Fruit fly (Drosophila melanogaster) whole organism, prepupa: ENCODE results near the gene CG13312.
A peak's percentile ranks its signal among the peaks of the same experiment; 100 is the strongest.

ENCODE experiments used
- Blimp-1 ChIP-seq: fragments of 200-800 bp; sonication (Bioruptor generic); optimal IDR thresholded peaks from 3 replicates; lab custom pipeline; 2017; ENCODE audit warnings: missing biosample characterization, missing genetic modification characterization, mild to moderate bottlenecking, moderate library complexity, missing genetic modification reagents
- CG10631 ChIP-seq: fragments of 200-800 bp; sonication (Bioruptor generic); optimal IDR thresholded peaks from 2 replicates; lab custom pipeline; 2016; ENCODE audit warnings: missing biosample characterization, missing genetic modification characterization
- CG10669 ChIP-seq: fragments of 200-800 bp; sonication (Bioruptor generic); optimal IDR thresholded peaks from 3 replicates; lab custom pipeline; 2018; ENCODE audit warnings: missing biosample characterization, mild to moderate bottlenecking, missing genetic modification characterization, moderate library complexity
- CG11762 ChIP-seq: fragments of 200-800 bp; sonication (Bioruptor generic); optimal IDR thresholded peaks from 3 replicates; lab custom pipeline; 2016; ENCODE audit warnings: missing biosample characterization, missing genetic modification characterization; ENCODE audit not compliant: insufficient read depth
- CG11902 ChIP-seq: fragments of 200-800 bp; sonication (Bioruptor generic); optimal IDR thresholded peaks from 3 replicates; lab custom pipeline; 2016; ENCODE audit warnings: missing biosample characterization, missing genetic modification characterization
- CG15336 ChIP-seq: fragments of 200-800 bp; sonication (Bioruptor generic); IDR thresholded peaks from 2 replicates; pipeline ENCODE4 v1.3.6; 2022; ENCODE audit warnings: missing biosample characterization, missing genetic modification characterization
- CG1621 ChIP-seq: fragments of 200-800 bp; sonication (Bioruptor generic); optimal IDR thresholded peaks from 3 replicates; lab custom pipeline; 2018; ENCODE audit warnings: missing biosample characterization, mild to moderate bottlenecking, missing genetic modification characterization
- CG16779 ChIP-seq: fragments of 200-800 bp; sonication (Bioruptor generic); optimal IDR thresholded peaks from 3 replicates; lab custom pipeline; 2017; ENCODE audit warnings: missing biosample characterization, mild to moderate bottlenecking, missing genetic modification characterization
- CG31627 ChIP-seq: fragments of 200-800 bp; sonication (Bioruptor generic); optimal IDR thresholded peaks from 3 replicates; lab custom pipeline; 2016; ENCODE audit warnings: missing biosample characterization, missing genetic modification characterization
- CG32006 ChIP-seq: fragments of 200-800 bp; sonication (Bioruptor generic); optimal IDR thresholded peaks from 3 replicates; lab custom pipeline; 2017; ENCODE audit warnings: missing biosample characterization, mild to moderate bottlenecking, missing genetic modification characterization
- CG34406 ChIP-seq: fragments of 200-800 bp; sonication (Bioruptor generic); optimal IDR thresholded peaks from 3 replicates; lab custom pipeline; 2016; ENCODE audit warnings: missing biosample characterization, missing genetic modification characterization
- CG3919 ChIP-seq: fragments of 200-800 bp; sonication (Bioruptor generic); optimal IDR thresholded peaks from 3 replicates; lab custom pipeline; 2016; ENCODE audit warnings: missing biosample characterization, missing genetic modification characterization
- CG4318 ChIP-seq: fragments of 200-800 bp; sonication (Bioruptor generic); optimal IDR thresholded peaks from 3 replicates; lab custom pipeline; 2017; ENCODE audit warnings: missing biosample characterization, mild to moderate bottlenecking, missing genetic modification characterization
- CG6163 ChIP-seq: fragments of 200-800 bp; sonication (Bioruptor generic); IDR thresholded peaks from 3 replicates; pipeline ENCODE4 v1.3.6; 2022; ENCODE audit warnings: missing biosample characterization, missing genetic modification characterization
- CG6276 ChIP-seq: fragments of 200-800 bp; sonication (Bioruptor generic); optimal IDR thresholded peaks from 2 replicates; lab custom pipeline; 2017; ENCODE audit warnings: missing biosample characterization, mild to moderate bottlenecking, missing genetic modification characterization
- CG6792 ChIP-seq: fragments of 200-800 bp; sonication (Bioruptor generic); optimal IDR thresholded peaks from 3 replicates; lab custom pipeline; 2016; ENCODE audit warnings: missing biosample characterization, missing genetic modification characterization
- CG6808 ChIP-seq: fragments of 200-800 bp; sonication (Bioruptor generic); optimal IDR thresholded peaks from 3 replicates; lab custom pipeline; 2017; ENCODE audit warnings: missing biosample characterization, missing genetic modification characterization, mild to moderate bottlenecking, moderate library complexity, missing genetic modification reagents
- CG6854 ChIP-seq: fragments of 200-800 bp; sonication (Bioruptor generic); optimal IDR thresholded peaks from 2 replicates; lab custom pipeline; 2017; ENCODE audit warnings: missing biosample characterization, mild to moderate bottlenecking, missing genetic modification characterization
- CG7368 ChIP-seq: fragments of 200-800 bp; sonication (Bioruptor generic); optimal IDR thresholded peaks from 3 replicates; lab custom pipeline; 2016; ENCODE audit warnings: missing biosample characterization, missing genetic modification characterization
- CG8319 ChIP-seq: fragments of 200-800 bp; sonication (Bioruptor generic); optimal IDR thresholded peaks from 3 replicates; lab custom pipeline; 2016; ENCODE audit warnings: missing biosample characterization, missing genetic modification characterization
- CG8632 ChIP-seq: fragments of 200-800 bp; sonication (Bioruptor generic); optimal IDR thresholded peaks from 3 replicates; lab custom pipeline; 2016; ENCODE audit warnings: missing biosample characterization, missing genetic modification characterization
- Eip78C ChIP-seq: fragments of 200-800 bp; sonication (Bioruptor generic); peaks from one replicate; lab custom pipeline; 2016; ENCODE audit warnings: missing biosample characterization, missing genetic modification characterization
- Eip93F ChIP-seq: fragments of 200-800 bp; sonication (Bioruptor generic); optimal IDR thresholded peaks from 2 replicates; lab custom pipeline; 2016; ENCODE audit warnings: missing biosample characterization, mild to moderate bottlenecking, missing genetic modification characterization
- Ets96B ChIP-seq: fragments of 200-800 bp; optimal IDR thresholded peaks from 2 replicates; lab custom pipeline; 2019; ENCODE audit warnings: missing biosample characterization, mild to moderate bottlenecking, missing genetic modification characterization, moderate library complexity
- Gug ChIP-seq: fragments of 200-800 bp; sonication (Bioruptor generic); IDR thresholded peaks from 2 replicates; pipeline ENCODE4 v1.3.6; 2022; ENCODE audit warnings: missing biosample characterization, missing genetic modification characterization
- Hr38 ChIP-seq: sonication (Bioruptor generic); optimal IDR thresholded peaks from 2 replicates; lab custom pipeline; 2016; ENCODE audit warnings: missing biosample characterization, missing genetic modification characterization
- Hr39 ChIP-seq: fragments of 200-800 bp; sonication (Bioruptor generic); optimal IDR thresholded peaks from 2 replicates; lab custom pipeline; 2016; ENCODE audit warnings: missing biosample characterization, missing genetic modification characterization
- Hr4 ChIP-seq: fragments of 200-800 bp; sonication (Bioruptor generic); optimal IDR thresholded peaks from 3 replicates; lab custom pipeline; 2016; ENCODE audit warnings: missing biosample characterization, missing genetic modification characterization
- Lpt ChIP-seq: fragments of 200-800 bp; sonication (Bioruptor generic); optimal IDR thresholded peaks from 3 replicates; lab custom pipeline; 2016; ENCODE audit warnings: missing biosample characterization, missing genetic modification characterization
- Met ChIP-seq: fragments of 200-800 bp; sonication (Bioruptor generic); optimal IDR thresholded peaks from 3 replicates; lab custom pipeline; 2016; ENCODE audit warnings: missing biosample characterization, missing genetic modification characterization
- Smox ChIP-seq: fragments of 200-800 bp; sonication (Bioruptor generic); optimal IDR thresholded peaks from 3 replicates; lab custom pipeline; 2016; ENCODE audit warnings: missing biosample characterization, missing genetic modification characterization
- Sox102F ChIP-seq: fragments of 200-800 bp; sonication (Bioruptor generic); optimal IDR thresholded peaks from 2 replicates; lab custom pipeline; 2016; ENCODE audit warnings: missing biosample characterization, mild to moderate bottlenecking, missing genetic modification characterization
- Sox14 ChIP-seq: fragments of 200-800 bp; sonication (Bioruptor generic); optimal IDR thresholded peaks from 3 replicates; lab custom pipeline; 2016; ENCODE audit warnings: missing biosample characterization, missing genetic modification characterization
- acj6 ChIP-seq: fragments of 200-800 bp; sonication (Bioruptor generic); optimal IDR thresholded peaks from 3 replicates; lab custom pipeline; 2016; ENCODE audit warnings: missing biosample characterization, missing genetic modification characterization
- cyc ChIP-seq: fragments of 200-800 bp; sonication (Bioruptor generic); optimal IDR thresholded peaks from 3 replicates; lab custom pipeline; 2016; ENCODE audit warnings: missing biosample characterization, missing genetic modification characterization
- dac ChIP-seq: fragments of 200-800 bp; sonication (Bioruptor generic); optimal IDR thresholded peaks from 2 replicates; lab custom pipeline; 2017; ENCODE audit warnings: missing biosample characterization, mild to moderate bottlenecking, missing genetic modification characterization
- eg ChIP-seq: fragments of 200-800 bp; sonication (Bioruptor generic); IDR thresholded peaks from 3 replicates; pipeline ENCODE4 v1.3.6; 2022; ENCODE audit warnings: missing biosample characterization, missing genetic modification characterization
- esn ChIP-seq: fragments of 200-800 bp; sonication (Bioruptor generic); optimal IDR thresholded peaks from 2 replicates; lab custom pipeline; 2016; ENCODE audit warnings: missing biosample characterization, mild to moderate bottlenecking, missing genetic modification characterization, moderate library complexity
- fd59A ChIP-seq: fragments of 200-800 bp; sonication (Bioruptor generic); optimal IDR thresholded peaks from 2 replicates; lab custom pipeline; 2017; ENCODE audit warnings: missing biosample characterization, mild to moderate bottlenecking, missing genetic modification characterization, missing genetic modification reagents
- fkh ChIP-seq: fragments of 200-800 bp; sonication (Bioruptor generic); optimal IDR thresholded peaks from 3 replicates; lab custom pipeline; 2017; ENCODE audit warnings: missing biosample characterization, mild to moderate bottlenecking, missing genetic modification characterization, moderate library complexity
- lz ChIP-seq: fragments of 200-800 bp; sonication (Bioruptor generic); optimal IDR thresholded peaks from 3 replicates; lab custom pipeline; 2016; ENCODE audit warnings: missing biosample characterization, missing genetic modification characterization
- pdm3 ChIP-seq: fragments of 200-800 bp; sonication (Bioruptor generic); optimal IDR thresholded peaks from 3 replicates; lab custom pipeline; 2016; ENCODE audit warnings: missing biosample characterization, missing genetic modification characterization
- spab ChIP-seq: fragments of 200-800 bp; sonication (Bioruptor generic); optimal IDR thresholded peaks from 2 replicates; lab custom pipeline; 2017; ENCODE audit warnings: missing biosample characterization, mild to moderate bottlenecking, missing genetic modification characterization, missing genetic modification reagents
- ss ChIP-seq, 2 experiments: fragments of 200-800 bp; sonication (Bioruptor generic); optimal IDR thresholded peaks; 2 replicates in 1 of 2; 3 replicates in 1 of 2; lab custom pipeline; 2017 to 2018; ENCODE audit warnings: mild to moderate bottlenecking in 2 of 2, missing biosample characterization in 2 of 2, missing genetic modification characterization in 2 of 2, moderate library complexity in 1 of 2
- svp ChIP-seq: fragments of 200-800 bp; sonication (Bioruptor generic); peaks from one replicate; lab custom pipeline; 2016; ENCODE audit warnings: missing biosample characterization, missing genetic modification characterization
- topi ChIP-seq: fragments of 200-800 bp; sonication (Bioruptor generic); optimal IDR thresholded peaks from 3 replicates; lab custom pipeline; 2016; ENCODE audit warnings: missing biosample characterization, missing genetic modification characterization
- vri ChIP-seq: fragments of 200-800 bp; sonication (Bioruptor generic); optimal IDR thresholded peaks from 3 replicates; lab custom pipeline; 2016; ENCODE audit warnings: missing biosample characterization, mild to moderate bottlenecking, missing genetic modification characterization

The CG13312 gene

dm6 chr3L:8821708-8822660, 15.0 kb upstream of the CG13312 start (continued):
- TF ChIP-seq svp (GFP tag; lab: Kevin White, UChicago): peak; percentile 95
- peak; percentile 83 for TF ChIP-seq Smox (GFP tag; lab: Kevin White, UChicago)
- TF ChIP-seq CG1621 (tag; lab: Kevin White, UChicago): peak; percentile 91
- TF ChIP-seq ss (GFP tag; optimal IDR thresholded peaks at IDR 0.05; lab: Kevin White, UChicago): peak; percentile 91 to 93
- TF ChIP-seq Ets96B (tag; lab: Kevin White, UChicago): peak; percentile 96
- peak; percentile 48 for TF ChIP-seq dac
- peak; percentile 87 for TF ChIP-seq vri (GFP tag; lab: Kevin White, UChicago)
- TF ChIP-seq cyc (GFP tag; lab: Kevin White, UChicago): peak; percentile 67
- peak; percentile 90 for TF ChIP-seq CG11762 (GFP tag; lab: Kevin White, UChicago)
- TF ChIP-seq fkh (GFP tag; lab: Kevin White, UChicago): no peak
- peak; percentile 85 for TF ChIP-seq CG34406 (GFP tag; lab: Kevin White, UChicago)
- TF ChIP-seq CG31627 (GFP tag; lab: Kevin White, UChicago): peak; percentile 84
- TF ChIP-seq CG4318 (GFP tag; lab: Kevin White, UChicago): peak; percentile 74
- TF ChIP-seq topi (GFP tag; lab: Kevin White, UChicago): peak; percentile 89
- TF ChIP-seq Eip93F (GFP tag; lab: Kevin White, UChicago): peak; percentile 62
- peak; percentile 95 for TF ChIP-seq CG3919 (GFP tag; lab: Kevin White, UChicago)
- TF ChIP-seq CG16779 (tag; lab: Kevin White, UChicago): peak; percentile 80
- peak; percentile 91 for TF ChIP-seq CG8319
- TF ChIP-seq pdm3 (GFP tag; lab: Kevin White, UChicago): peak; percentile 89
- peak; percentile 92 for TF ChIP-seq CG6792
- TF ChIP-seq Hr4: peak; percentile 74
- peak; percentile 87 for TF ChIP-seq lz
- peak; percentile 91 for TF ChIP-seq esn (GFP tag; lab: Kevin White, UChicago)
- peak; percentile 81 for TF ChIP-seq CG7368 (GFP tag; lab: Kevin White, UChicago)
- peak; percentile 93 for TF ChIP-seq fd59A (GFP tag; lab: Kevin White, UChicago)
- peak; percentile 85 for TF ChIP-seq CG11902
- TF ChIP-seq Blimp-1 (GFP tag; lab: Kevin White, UChicago): no peak
- TF ChIP-seq Sox102F (GFP tag; lab: Kevin White, UChicago): peak; percentile 82
- peak; percentile 88 for TF ChIP-seq CG8632 (GFP tag; lab: Kevin White, UChicago)
- peak; percentile 92 for TF ChIP-seq Sox14 (GFP tag; lab: Kevin White, UChicago)
- peak; percentile 85 for TF ChIP-seq CG32006
- TF ChIP-seq Gug (GFP tag; lab: Robert Waterston, UW): peak; percentile 82
- TF ChIP-seq CG10669 (GFP tag; lab: Kevin White, UChicago): peak; percentile 95
- no peak for TF ChIP-seq Hr38 (GFP tag; lab: Kevin White, UChicago)
- peak; percentile 94 for TF ChIP-seq spab (GFP tag; lab: Kevin White, UChicago)
- TF ChIP-seq eg (GFP tag; lab: Robert Waterston, UW): peak; percentile 85
- peak; percentile 76 for TF ChIP-seq CG6276 (GFP tag; lab: Kevin White, UChicago)

- TF ChIP-seq Hr39 (no peak), Ets96B (tag; lab: Kevin White, UChicago) (no peak), CG8319 (no peak), CG7368 (GFP tag; lab: Kevin White, UChicago) (no peak), CG6808 (GFP tag; lab: Kevin White, UChicago) (peak; percentile 6), acj6 (GFP tag; lab: Kevin White, UChicago) (no peak), CG15336 (GFP tag; lab: Robert Waterston, UW) (no peak), CG6276 (GFP tag; lab: Kevin White, UChicago) (no peak), CG11902 (no peak), Sox14 (GFP tag; lab: Kevin White, UChicago) (no peak), spab (GFP tag; lab: Kevin White, UChicago) (no peak), CG6163 (GFP tag; lab: Robert Waterston, UW) (no peak), Sox102F (GFP tag; lab: Kevin White, UChicago) (peak; percentile 10), Lpt (GFP tag; lab: Kevin White, UChicago) (no peak), Met (peak; percentile 7), ss (GFP tag; optimal IDR thresholded peaks at IDR 0.05; lab: Kevin White, UChicago) (peak in 1 of 2 experiments; percentile 18), CG34406 (GFP tag; lab: Kevin White, UChicago) (no peak), CG10631 (GFP tag; lab: Kevin White, UChicago) (no peak), Blimp-1 (GFP tag; lab: Kevin White, UChicago) (no peak), Eip78C (GFP tag; lab: Kevin White, UChicago) (peak; percentile 15), CG6854 (GFP tag; lab: Kevin White, UChicago) (peak; percentile 34), Smox (GFP tag; lab: Kevin White, UChicago) (no peak)
Measured at dm6 chr3L:8819441-8819840, 12.4 kb upstream of the CG13312 start.
